Comparison of ENCODE assay signal across 3 fruit fly cellular contexts in the genomic region with DNA sequence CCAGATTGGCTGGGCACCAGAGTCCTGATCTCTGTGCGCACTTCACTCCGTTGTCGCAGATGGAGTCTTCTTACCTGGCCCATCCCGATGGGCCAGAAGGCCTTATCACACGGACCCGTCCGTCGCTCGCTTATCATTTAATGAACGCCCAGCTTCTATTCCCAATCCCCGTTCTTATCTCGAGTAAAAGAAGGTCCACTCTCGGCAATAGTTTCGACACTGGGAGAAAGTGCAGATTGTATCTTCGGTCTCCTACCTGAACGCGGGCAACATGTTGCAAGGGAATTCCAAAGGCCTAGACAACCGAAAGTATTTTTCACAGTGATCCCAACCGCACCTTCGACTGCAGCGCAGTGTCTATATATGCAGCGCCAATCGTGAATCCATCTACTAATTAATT.
A peak's percentile ranks its signal among the peaks of the same experiment; 100 is the strongest.
TF ChIP-seq lines count a peak whose summit lies in the region.

No protein-coding gene starts in this region.

- TF ChIP-seq CTCF in whole organism, embryonic (GFP tag; optimal IDR thresholded peaks at IDR 0.05; lab: Kevin White, UChicago): no peak

TF ChIP-seq in whole organism, embryonic, 481 proteins besides CTCF, POLR2A, EP300 and RAD21:
- no peak for TF ChIP-seq croc (GFP tag; conservative IDR thresholded peaks at IDR 0.05; lab: Robert Waterston, UW)
- peak; percentile 84 for TF ChIP-seq CG15479 (GFP tag; optimal IDR thresholded peaks at IDR 0.05; lab: Kevin White, UChicago)
- TF ChIP-seq slp2 (GFP tag; optimal IDR thresholded peaks at IDR 0.05; lab: Kevin White, UChicago): no peak
- peak; percentile 82 for TF ChIP-seq zf30C (GFP tag; optimal IDR thresholded peaks at IDR 0.05; lab: Kevin White, UChicago)
- peak; percentile 17; the same call in 1 of the 2 replicates for TF ChIP-seq CG8765 (GFP tag; IDR thresholded peaks at IDR 0.05; lab: Robert Waterston, UW)
- no peak for TF ChIP-seq CG5180 (GFP tag; optimal IDR thresholded peaks at IDR 0.05; lab: Kevin White, UChicago)
- TF ChIP-seq vfl (GFP tag; optimal IDR thresholded peaks at IDR 0.05; lab: Kevin White, UChicago): no peak

TF ChIP-seq in whole organism, prepupa, 60 proteins besides CTCF, POLR2A, EP300 and RAD21 (continues in another document):
- no peak for TF ChIP-seq fd85E (GFP tag; optimal IDR thresholded peaks at IDR 0.05; lab: Kevin White, UChicago)
- no peak for TF ChIP-seq Lpt (GFP tag; optimal IDR thresholded peaks at IDR 0.05; lab: Kevin White, UChicago)
- TF ChIP-seq Blimp-1 (GFP tag; optimal IDR thresholded peaks at IDR 0.05; lab: Kevin White, UChicago): no peak
- TF ChIP-seq Gug (GFP tag; IDR thresholded peaks at IDR 0.05; lab: Robert Waterston, UW): no peak
- TF ChIP-seq fkh (GFP tag; optimal IDR thresholded peaks at IDR 0.05; lab: Kevin White, UChicago): no peak
- no peak for TF ChIP-seq CG6854 (GFP tag; optimal IDR thresholded peaks at IDR 0.05; lab: Kevin White, UChicago)
- TF ChIP-seq CG15336 (GFP tag; IDR thresholded peaks at IDR 0.05; lab: Robert Waterston, UW): no peak
- no peak for TF ChIP-seq CG11294 (GFP tag; IDR thresholded peaks at IDR 0.05; lab: Robert Waterston, UW)
- TF ChIP-seq CG10631 (GFP tag; optimal IDR thresholded peaks at IDR 0.05; lab: Kevin White, UChicago): no peak
- peak; percentile 5 for TF ChIP-seq net (GFP tag; optimal IDR thresholded peaks at IDR 0.05; lab: Kevin White, UChicago)
- no peak for TF ChIP-seq Ets96B (tag; optimal IDR thresholded peaks at IDR 0.05; lab: Kevin White, UChicago)
- no peak for TF ChIP-seq CG1621 (tag; optimal IDR thresholded peaks at IDR 0.05; lab: Kevin White, UChicago)
- peak; percentile 4 for TF ChIP-seq Eip78C (GFP tag; lab: Kevin White, UChicago)
- no peak for TF ChIP-seq Hr38 (GFP tag; optimal IDR thresholded peaks at IDR 0.05; lab: Kevin White, UChicago)
- no peak for TF ChIP-seq pdm3 (GFP tag; optimal IDR thresholded peaks at IDR 0.05; lab: Kevin White, UChicago)
- no peak for TF ChIP-seq CG32006 (GFP tag; optimal IDR thresholded peaks at IDR 0.05; lab: Kevin White, UChicago)
- no peak for TF ChIP-seq achi (GFP tag; optimal IDR thresholded peaks at IDR 0.05; lab: Kevin White, UChicago)
- TF ChIP-seq spab (GFP tag; optimal IDR thresholded peaks at IDR 0.05; lab: Kevin White, UChicago): no peak
- TF ChIP-seq fd59A (GFP tag; optimal IDR thresholded peaks at IDR 0.05; lab: Kevin White, UChicago): peak; percentile 12
- TF ChIP-seq CG6808 (GFP tag; optimal IDR thresholded peaks at IDR 0.05; lab: Kevin White, UChicago): peak; percentile 6
- TF ChIP-seq acj6 (GFP tag; optimal IDR thresholded peaks at IDR 0.05; lab: Kevin White, UChicago): no peak
- TF ChIP-seq CG6163 (GFP tag; IDR thresholded peaks at IDR 0.05; lab: Robert Waterston, UW): no peak; the same call in 2 of the 3 replicates
- no peak for TF ChIP-seq Eip75B (GFP tag; optimal IDR thresholded peaks at IDR 0.05; lab: Kevin White, UChicago)
- no peak for TF ChIP-seq CG3919 (GFP tag; optimal IDR thresholded peaks at IDR 0.05; lab: Kevin White, UChicago)
- peak; percentile 7 for TF ChIP-seq dsx (GFP tag; optimal IDR thresholded peaks at IDR 0.05; lab: Kevin White, UChicago; ENCODE audit: poor library complexity, severe bottlenecking)
- no peak for TF ChIP-seq CG6276 (GFP tag; optimal IDR thresholded peaks at IDR 0.05; lab: Kevin White, UChicago)
- no peak for TF ChIP-seq Hr39 (GFP tag; optimal IDR thresholded peaks at IDR 0.05; lab: Kevin White, UChicago)
- TF ChIP-seq ss (GFP tag; optimal IDR thresholded peaks at IDR 0.05; lab: Kevin White, UChicago): no peak
- TF ChIP-seq dac (GFP tag; optimal IDR thresholded peaks at IDR 0.05; lab: Kevin White, UChicago): no peak
- TF ChIP-seq CG11902 (GFP tag; optimal IDR thresholded peaks at IDR 0.05; lab: Kevin White, UChicago): no peak
- no peak for TF ChIP-seq cyc (GFP tag; optimal IDR thresholded peaks at IDR 0.05; lab: Kevin White, UChicago)
- no peak for TF ChIP-seq eg (GFP tag; IDR thresholded peaks at IDR 0.05; lab: Robert Waterston, UW)
- no peak for TF ChIP-seq OdsH (GFP tag; optimal IDR thresholded peaks at IDR 0.05; lab: Kevin White, UChicago)
- TF ChIP-seq CG10669 (GFP tag; optimal IDR thresholded peaks at IDR 0.05; lab: Kevin White, UChicago): no peak
- no peak for TF ChIP-seq Hr4 (GFP tag; optimal IDR thresholded peaks at IDR 0.05; lab: Kevin White, UChicago)
- no peak for TF ChIP-seq CG16779 (tag; optimal IDR thresholded peaks at IDR 0.05; lab: Kevin White, UChicago)
- TF ChIP-seq Eip93F (GFP tag; optimal IDR thresholded peaks at IDR 0.05; lab: Kevin White, UChicago): no peak
- TF ChIP-seq CG8632 (GFP tag; optimal IDR thresholded peaks at IDR 0.05; lab: Kevin White, UChicago): no peak
- no peak for TF ChIP-seq CG11762 (GFP tag; optimal IDR thresholded peaks at IDR 0.05; lab: Kevin White, UChicago; ENCODE audit: insufficient read depth)
- TF ChIP-seq Smox (GFP tag; optimal IDR thresholded peaks at IDR 0.05; lab: Kevin White, UChicago): no peak
- peak; percentile 41 for TF ChIP-seq svp (GFP tag; lab: Kevin White, UChicago)
- no peak for TF ChIP-seq esn (GFP tag; optimal IDR thresholded peaks at IDR 0.05; lab: Kevin White, UChicago)

TF ChIP-seq in whole organism, pupa, 21 proteins besides CTCF, POLR2A, EP300 and RAD21:
- TF ChIP-seq CG32121 (GFP tag; IDR thresholded peaks at IDR 0.05; lab: Robert Waterston, UW) (no peak), fd96Ca (GFP tag; IDR thresholded peaks at IDR 0.05; lab: Robert Waterston, UW) (0 out of 3 replicates have a peak, but pooled peaks have one; percentile 13), CG8301 (tag; optimal IDR thresholded peaks at IDR 0.05; lab: Kevin White, UChicago) (no peak), CG17806 (tag; optimal IDR thresholded peaks at IDR 0.05; lab: Kevin White, UChicago) (peak; percentile 6), Ets98B (GFP tag; IDR thresholded peaks at IDR 0.05; lab: Robert Waterston, UW) (no peak), CG15710 (tag; optimal IDR thresholded peaks at IDR 0.05; lab: Kevin White, UChicago) (peak; percentile 6), CG34367 (tag; optimal IDR thresholded peaks at IDR 0.05; lab: Kevin White, UChicago) (no peak), CG10348 (GFP tag; IDR thresholded peaks at IDR 0.05; lab: Robert Waterston, UW) (no peak), CG8159 (tag; optimal IDR thresholded peaks at IDR 0.05; lab: Kevin White, UChicago) (peak; percentile 66), CG14655 (GFP tag; optimal IDR thresholded peaks at IDR 0.05; lab: Kevin White, UChicago) (peak; percentile 45), CG9948 (tag; optimal IDR thresholded peaks at IDR 0.05; lab: Kevin White, UChicago) (peak; percentile 25), CG12605 (GFP tag; IDR thresholded peaks at IDR 0.05; lab: Robert Waterston, UW) (no peak)
